Worm (Caenorhabditis elegans): ENCODE measurements around the gene C45G9.6.

Gene C45G9.6

DNA sequence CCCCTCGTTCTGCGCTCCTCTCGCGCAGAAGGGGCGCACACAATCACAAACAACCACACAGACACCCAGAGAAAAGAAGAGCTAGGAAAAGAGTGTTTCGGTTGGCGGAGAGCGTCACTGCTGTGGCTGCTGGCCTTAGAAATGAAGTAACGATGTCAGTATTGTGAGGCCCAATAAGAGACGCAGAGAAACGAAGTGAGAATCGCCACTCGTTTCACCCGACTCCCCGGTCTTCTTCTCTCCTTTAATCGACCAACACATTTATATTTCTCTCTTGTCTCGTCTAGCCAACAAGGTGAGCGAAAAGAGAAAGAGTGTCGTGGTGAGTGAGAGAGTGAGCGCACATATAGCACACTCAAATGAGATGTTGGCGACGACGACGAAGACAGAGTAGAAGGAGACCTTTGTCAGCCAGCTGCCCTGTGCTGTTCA lies 22.3 kb upstream of the C45G9.6 start:
- TF ChIP-seq nfya-1 (tag; optimal IDR thresholded peaks at IDR 0.05) (peak; percentile 96), lim-6 (tag; optimal IDR thresholded peaks at IDR 0.05) (peak; percentile 58), pqm-1 (tag; optimal IDR thresholded peaks at IDR 0.05) (peak; percentile 23), dve-1 (tag; optimal IDR thresholded peaks at IDR 0.05) (peak; percentile 38), unc-55 (GFP tag; optimal IDR thresholded peaks at IDR 0.05) (peak; percentile 96), madf-2 (tag; optimal IDR thresholded peaks at IDR 0.05) (peak; percentile 56), lin-11 (tag; optimal IDR thresholded peaks at IDR 0.05) (no peak), tbx-2 (tag; optimal IDR thresholded peaks at IDR 0.05) (peak; percentile 97), che-1 (tag; optimal IDR thresholded peaks at IDR 0.05) (no peak), ceh-48 (tag; optimal IDR thresholded peaks at IDR 0.05) (peak; percentile 43), fkh-10 (GFP tag; optimal IDR thresholded peaks at IDR 0.05) (peak; percentile 35), mec-3 (tag; optimal IDR thresholded peaks at IDR 0.05; ENCODE audit: borderline replicate concordance) (peak; percentile 38), gmeb-2 (tag; optimal IDR thresholded peaks at IDR 0.05) (no peak), hlh-15 (tag; optimal IDR thresholded peaks at IDR 0.05) (no peak), ahr-1 (tag; optimal IDR thresholded peaks at IDR 0.05) (no peak), ceh-22 (tag; optimal IDR thresholded peaks at IDR 0.05) (no peak), ceh-45 (GFP tag; IDR thresholded peaks at IDR 0.05) (no peak), Y22D7AL.16 (tag; optimal IDR thresholded peaks at IDR 0.05) (no peak), sdc-2 (tag; optimal IDR thresholded peaks at IDR 0.05) (peak; percentile 66), hlh-30 (tag; optimal IDR thresholded peaks at IDR 0.05; ENCODE audit: insufficient read depth) (peak; percentile 73), C08G9.2 (tag; optimal IDR thresholded peaks at IDR 0.05) (peak; percentile 48), npax-4 (tag; optimal IDR thresholded peaks at IDR 0.05) (no peak), K09A11.1 (tag; optimal IDR thresholded peaks at IDR 0.05; ENCODE audit: insufficient read depth) (peak; percentile 28), eyg-1 (tag; optimal IDR thresholded peaks at IDR 0.05) (peak; percentile 40), ceh-18 (tag; optimal IDR thresholded peaks at IDR 0.05) (peak; percentile 96), ets-4 (tag; optimal IDR thresholded peaks at IDR 0.05) (peak; percentile 84), ceh-31 (tag; optimal IDR thresholded peaks at IDR 0.05) (peak; percentile 98), dmd-4 (tag; optimal IDR thresholded peaks at IDR 0.05; ENCODE audit: borderline replicate concordance) (peak; percentile 22), fkh-6 (tag; optimal IDR thresholded peaks at IDR 0.05) (no peak), elt-2 (tag; optimal IDR thresholded peaks at IDR 0.05) (peak; percentile 20), F13H6.1 (tag; optimal IDR thresholded peaks at IDR 0.05) (peak; percentile 86), sox-4 (tag; optimal IDR thresholded peaks at IDR 0.05) (peak; percentile 32), pha-2 (tag; optimal IDR thresholded peaks at IDR 0.05) (peak; percentile 70), ceh-30 (tag; optimal IDR thresholded peaks at IDR 0.05) (no peak), zip-5 (tag; optimal IDR thresholded peaks at IDR 0.05) (no peak), ceh-34 (tag; optimal IDR thresholded peaks at IDR 0.05) (peak; percentile 91), ttx-3 (tag; optimal IDR thresholded peaks at IDR 0.05) (no peak), ceh-14 (tag; optimal IDR thresholded peaks at IDR 0.05) (peak; percentile 87), C38D4.7 (GFP tag; optimal IDR thresholded peaks at IDR 0.05) (no peak), pha-4 (tag; optimal IDR thresholded peaks at IDR 0.05) (no peak), fax-1 (tag; optimal IDR thresholded peaks at IDR 0.05) (peak; percentile 39), ref-2 (tag; optimal IDR thresholded peaks at IDR 0.05) (peak; percentile 92), ztf-16 (tag; optimal IDR thresholded peaks at IDR 0.05) (no peak), pag-3 (tag; optimal IDR thresholded peaks at IDR 0.05; ENCODE audit: borderline replicate concordance) (peak; percentile 51), unc-3 (GFP tag; conservative IDR thresholded peaks at IDR 0.05) (no peak), unc-3 (tag; optimal IDR thresholded peaks at IDR 0.05) (no peak), hlh-8 (tag; optimal IDR thresholded peaks at IDR 0.05) (peak; percentile 65), ceh-6 (GFP tag; optimal IDR thresholded peaks at IDR 0.05) (no peak), unc-42 (tag; optimal IDR thresholded peaks at IDR 0.05) (peak; percentile 96), ceh-9 (tag; optimal IDR thresholded peaks at IDR 0.05) (no peak), unc-86 (tag; optimal IDR thresholded peaks at IDR 0.05) (no peak), pat-9 (tag; optimal IDR thresholded peaks at IDR 0.05) (no peak), ceh-2 (tag; optimal IDR thresholded peaks at IDR 0.05) (peak; percentile 70), hlh-6 (tag; optimal IDR thresholded peaks at IDR 0.05) (peak; percentile 54)
